Worm (Caenorhabditis elegans) whole organism, early embryonic: ENCODE measurements around the gene ima-3.
"Not testable (repeated sequence)": the region's sequence is repeated elsewhere in the genome, so short reads cannot be mapped to it uniquely, and the experiment has no call there.

Experiments used
- B0310.2 ChIP-seq: sonication (generic microtip); optimal IDR thresholded peaks from 2 replicates; lab custom pipeline; 2016; ENCODE audit warnings: mild to moderate bottlenecking, missing genetic modification characterization, missing compliant biosample characterization
- F13C5.2 ChIP-seq: sonication (generic microtip); optimal IDR thresholded peaks from 2 replicates; lab custom pipeline; 2017; ENCODE audit warnings: mild to moderate bottlenecking, missing genetic modification characterization, inconsistent platforms, missing compliant biosample characterization
- aly-1 ChIP-seq: sonication (generic microtip); optimal IDR thresholded peaks from 2 replicates; lab custom pipeline; 2016; ENCODE audit warnings: missing genetic modification characterization, missing compliant biosample characterization
- ama-1 ChIP-seq: fragments of 150-350 bp; optimal IDR thresholded peaks from 2 replicates; lab custom pipeline; 2014
- ceh-13 ChIP-seq: fragments of 200-800 bp; sonication (Bioruptor generic); optimal IDR thresholded peaks from 2 replicates; lab custom pipeline; 2018; ENCODE audit warnings: mild to moderate bottlenecking, missing genetic modification characterization, missing compliant biosample characterization
- ceh-36 ChIP-seq: sonication (generic microtip); optimal IDR thresholded peaks from 2 replicates; lab custom pipeline; 2016; ENCODE audit warnings: missing genetic modification characterization, inconsistent platforms, missing compliant biosample characterization
- ets-7 ChIP-seq: sonication (generic microtip); optimal IDR thresholded peaks from 2 replicates; lab custom pipeline; 2016; ENCODE audit warnings: missing genotype, missing genetic modification characterization, missing compliant biosample characterization
- flt-1 ChIP-seq: fragments of 200-800 bp; sonication (Bioruptor generic); IDR thresholded peaks from 2 replicates; pipeline ENCODE4 v1.3.6; 2022; ENCODE audit warnings: missing genetic modification characterization, missing compliant biosample characterization
- hmbx-1 ChIP-seq: sonication (generic microtip); optimal IDR thresholded peaks from 2 replicates; lab custom pipeline; 2016; ENCODE audit warnings: mild to moderate bottlenecking, missing genetic modification characterization, missing compliant biosample characterization
- hmg-4 ChIP-seq: fragments of 200-800 bp; sonication (Bioruptor generic); optimal IDR thresholded peaks from 2 replicates; lab custom pipeline; 2018; ENCODE audit warnings: mild to moderate bottlenecking, missing genetic modification characterization, missing compliant biosample characterization
- hnd-1 ChIP-seq: sonication (generic microtip); optimal IDR thresholded peaks from 2 replicates; lab custom pipeline; 2016; ENCODE audit warnings: missing genetic modification characterization, missing compliant biosample characterization
- pes-1 ChIP-seq: fragments of 200-800 bp; sonication (Bioruptor generic); IDR thresholded peaks from 2 replicates; pipeline ENCODE4 v1.3.6; 2022; ENCODE audit warnings: missing genetic modification reagents, missing genetic modification characterization, missing compliant biosample characterization
- scrt-1 ChIP-seq: fragments of 200-800 bp; sonication (Bioruptor generic); IDR thresholded peaks from 2 replicates; pipeline ENCODE4 v1.3.6; 2022; ENCODE audit warnings: missing genetic modification characterization, missing compliant biosample characterization
- sea-1 ChIP-seq: fragments of 200-800 bp; sonication (Bioruptor generic); conservative IDR thresholded peaks from 2 replicates; pipeline ENCODE4 v1.3.6; 2022; ENCODE audit warnings: missing genetic modification characterization, missing compliant biosample characterization
- tbx-11 ChIP-seq: fragments of 200-800 bp; sonication (Bioruptor generic); IDR thresholded peaks from 2 replicates; pipeline ENCODE4 v1.3.6; 2022; ENCODE audit warnings: missing genetic modification characterization, missing compliant biosample characterization
- tbx-37 ChIP-seq: fragments of 200-800 bp; sonication (Bioruptor generic); conservative IDR thresholded peaks from 2 replicates; pipeline ENCODE4 v1.3.6; 2022; ENCODE audit warnings: missing genetic modification reagents, missing genetic modification characterization, missing compliant biosample characterization
- tra-4 ChIP-seq: sonication (generic microtip); optimal IDR thresholded peaks from 2 replicates; lab custom pipeline; 2017; ENCODE audit warnings: missing genetic modification characterization, missing compliant biosample characterization

The ima-3 gene

ce11 chrIV:7575147-7575768 lies 13.8 kb upstream of the ima-3 start, which contains the start of gene cec-4:
TSS of gene cec-4 (plus strand) at chrIV:7575718.
- TF ChIP-seq aly-1 (tag; lab: Kevin White, UChicago) (no peak), ama-1 (lab: Kevin White, UChicago) (peak; percentile 52)

ce11 chrIV:7573944-7574343 lies 12.5 kb upstream of the ima-3 start:
- TF ChIP-seq B0310.2 (peak; percentile 94), tra-4 (tag; lab: Kevin White, UChicago) (peak; percentile 96), pes-1 (GFP tag; lab: Robert Waterston, UW) (peak; percentile 96), sea-1 (GFP tag; lab: Robert Waterston, UW) (peak; percentile 97), ets-7 (peak; percentile 90), scrt-1 (GFP tag; lab: Robert Waterston, UW) (peak; percentile 95), tbx-11 (GFP tag; lab: Robert Waterston, UW) (peak; percentile 92), ceh-13 (peak; percentile 87), F13C5.2 (tag; lab: Kevin White, UChicago) (peak; percentile 95), flt-1 (GFP tag; lab: Robert Waterston, UW) (peak; percentile 97), hnd-1 (peak; percentile 96), hmg-4 (GFP tag; lab: Kevin White, UChicago) (peak; percentile 99), hmbx-1 (tag; lab: Kevin White, UChicago) (peak; percentile 84), ceh-36 (tag; lab: Kevin White, UChicago) (peak; percentile 96), ama-1 (lab: Kevin White, UChicago) (peak; percentile 5), aly-1 (tag; lab: Kevin White, UChicago) (peak; percentile 95), tbx-37 (peak; percentile 97)

- no peak for TF ChIP-seq F13C5.2 (tag; lab: Kevin White, UChicago)
- no peak for TF ChIP-seq ceh-13
These were observed 7.1 kb upstream of the ima-3 start, which contains the start of gene clec-180 for ce11 chrIV:7568593-7568992. TSS of gene clec-180 (plus strand) at chrIV:7568893.

- TF ChIP-seq hmg-4 (GFP tag; lab: Kevin White, UChicago) (no peak), flt-1 (GFP tag; lab: Robert Waterston, UW) (no peak), hnd-1 (no peak), ceh-36 (tag; lab: Kevin White, UChicago) (no peak), tbx-11 (GFP tag; lab: Robert Waterston, UW) (no peak), ets-7 (no peak), F13C5.2 (tag; lab: Kevin White, UChicago) (no peak), B0310.2 (no peak), pes-1 (GFP tag; lab: Robert Waterston, UW) (no peak), sea-1 (GFP tag; lab: Robert Waterston, UW) (no peak), hmbx-1 (tag; lab: Kevin White, UChicago) (no peak), tra-4 (tag; lab: Kevin White, UChicago) (no peak)
These were observed 6.1 kb upstream of the ima-3 start, which contains the start of gene F32E10.8 for ce11 chrIV:7567557-7568010. TSS of gene F32E10.8 (plus strand) at chrIV:7567607.

ce11 chrIV:7563850-7564249 lies 2.4 kb upstream of the ima-3 start, which contains the start of gene F32E10.9:
TSS of gene F32E10.9 (minus strand) at chrIV:7563950.
- not testable (repeated sequence) for TF ChIP-seq F13C5.2 (tag; lab: Kevin White, UChicago); ets-7; ceh-36 (tag; lab: Kevin White, UChicago)

- TF ChIP-seq sea-1 (GFP tag; lab: Robert Waterston, UW) (no peak), ceh-13 (no peak), F13C5.2 (tag; lab: Kevin White, UChicago) (no peak)
These were observed 2.2 kb downstream of the ima-3 start for ce11 chrIV:7559237-7559636.

ce11 chrIV:7558653-7559052 lies 2.8 kb downstream of the ima-3 start:
- TF ChIP-seq ceh-13 (no peak), B0310.2 (no peak), ceh-36 (tag; lab: Kevin White, UChicago) (no peak), ama-1 (lab: Kevin White, UChicago) (no peak), ets-7 (no peak), aly-1 (tag; lab: Kevin White, UChicago) (no peak), hnd-1 (no peak), pes-1 (GFP tag; lab: Robert Waterston, UW) (no peak), F13C5.2 (tag; lab: Kevin White, UChicago) (no peak), hmg-4 (GFP tag; lab: Kevin White, UChicago) (no peak), tbx-37 (no peak)

ce11 chrIV:7556265-7556866 lies 5.1 kb downstream of the ima-3 start, which contains the start of the genes F49E8.7, F49E8.8 and nprl-2:
TSS of gene F49E8.7 (minus strand) at chrIV:7556365.
TSS of gene F49E8.8 (plus strand) at chrIV:7556637.
TSS of gene nprl-2 (plus strand) at chrIV:7556816.
- TF ChIP-seq hnd-1 = no peak
- TF ChIP-seq flt-1 (GFP tag; lab: Robert Waterston, UW) = no peak
- no peak for TF ChIP-seq ets-7
- no peak for TF ChIP-seq aly-1 (tag; lab: Kevin White, UChicago)
- TF ChIP-seq ceh-13 = no peak
- TF ChIP-seq tra-4 (tag; lab: Kevin White, UChicago) = no peak
- no peak for TF ChIP-seq tbx-37
- no peak for TF ChIP-seq B0310.2
- TF ChIP-seq hmg-4 (GFP tag; lab: Kevin White, UChicago) = no peak
- TF ChIP-seq hmbx-1 (tag; lab: Kevin White, UChicago) = no peak
- no peak for TF ChIP-seq ceh-36 (tag; lab: Kevin White, UChicago)
- TF ChIP-seq F13C5.2 (tag; lab: Kevin White, UChicago) = no peak
- no peak for TF ChIP-seq tbx-11 (GFP tag; lab: Robert Waterston, UW)
- TF ChIP-seq sea-1 (GFP tag; lab: Robert Waterston, UW) = no peak
- TF ChIP-seq pes-1 (GFP tag; lab: Robert Waterston, UW) = no peak
- no peak for TF ChIP-seq ama-1 (lab: Kevin White, UChicago)
- TF ChIP-seq scrt-1 (GFP tag; lab: Robert Waterston, UW) = no peak
